Fruit fly (Drosophila melanogaster) whole organism, embryonic: ENCODE results near the gene CG42824.

Experiments
- Atf-2 ChIP-seq: fragments of 200-800 bp; sonication (Bioruptor generic); optimal IDR thresholded peaks from 2 replicates; lab custom pipeline; 2016; ENCODE audit warnings: missing biosample characterization, missing genetic modification characterization
- B-H1 ChIP-seq: fragments of 200-800 bp; sonication (Bioruptor generic); IDR thresholded peaks from 3 replicates; pipeline ENCODE4 v1.3.6; 2022; ENCODE audit warnings: missing biosample characterization, missing genetic modification characterization
- Bteb2 ChIP-seq: fragments of 200-800 bp; sonication (Bioruptor generic); optimal IDR thresholded peaks from 2 replicates; lab custom pipeline; 2016; ENCODE audit warnings: missing biosample characterization, missing genetic modification characterization
- CG10147 ChIP-seq: fragments of 200-800 bp; sonication (Bioruptor generic); optimal IDR thresholded peaks from 2 replicates; lab custom pipeline; 2019; ENCODE audit warnings: missing biosample characterization, mild to moderate bottlenecking, missing genetic modification characterization, moderate library complexity
- CG10209 ChIP-seq: fragments of 200-800 bp; sonication (Bioruptor generic); optimal IDR thresholded peaks from 3 replicates; lab custom pipeline; 2017; ENCODE audit warnings: missing biosample characterization, mild to moderate bottlenecking, missing genetic modification characterization, missing genetic modification reagents
- CG10274 ChIP-seq: fragments of 200-800 bp; sonication (Bioruptor generic); optimal IDR thresholded peaks from 3 replicates; lab custom pipeline; 2017; ENCODE audit warnings: missing biosample characterization, mild to moderate bottlenecking, missing genetic modification characterization
- CG10959 ChIP-seq: fragments of 200-800 bp; sonication (Bioruptor generic); IDR thresholded peaks from 2 replicates; pipeline ENCODE4 v1.3.6; 2022; ENCODE audit warnings: missing biosample characterization, missing genetic modification characterization
- CG12299 ChIP-seq: fragments of 200-800 bp; sonication (Bioruptor generic); optimal IDR thresholded peaks from 2 replicates; lab custom pipeline; 2018; ENCODE audit warnings: missing biosample characterization, mild to moderate bottlenecking, missing genetic modification characterization
- CG13424 ChIP-seq: fragments of 200-800 bp; sonication (Bioruptor generic); optimal IDR thresholded peaks from 2 replicates; lab custom pipeline; 2019; ENCODE audit warnings: missing biosample characterization, mild to moderate bottlenecking, missing genetic modification characterization, moderate library complexity
- CG14441 ChIP-seq: fragments of 200-800 bp; sonication (Bioruptor generic); IDR thresholded peaks from 2 replicates; pipeline ENCODE4 v1.3.6; 2022; ENCODE audit warnings: missing biosample characterization, missing genetic modification characterization
- CG15514 ChIP-seq: fragments of 200-800 bp; sonication (Bioruptor generic); optimal IDR thresholded peaks from 3 replicates; lab custom pipeline; 2017; ENCODE audit warnings: missing biosample characterization, missing genetic modification characterization, mild to moderate bottlenecking, moderate library complexity, missing genetic modification reagents
- CG18476 ChIP-seq: fragments of 200-800 bp; sonication (Bioruptor generic); optimal IDR thresholded peaks from 2 replicates; lab custom pipeline; 2016; ENCODE audit warnings: missing biosample characterization, mild to moderate bottlenecking, missing genetic modification characterization
- CG18764 ChIP-seq: fragments of 200-800 bp; sonication (Bioruptor generic); optimal IDR thresholded peaks from 3 replicates; lab custom pipeline; 2016; ENCODE audit warnings: missing biosample characterization, missing genetic modification characterization
- CG2120 ChIP-seq: fragments of 200-800 bp; sonication (Bioruptor generic); optimal IDR thresholded peaks from 3 replicates; lab custom pipeline; 2016; ENCODE audit warnings: missing biosample characterization, missing genetic modification characterization
- CG31224 ChIP-seq: fragments of 200-800 bp; sonication (Bioruptor generic); IDR thresholded peaks from 2 replicates; pipeline ENCODE4 v1.3.6; 2022; ENCODE audit warnings: missing biosample characterization, missing genetic modification characterization
- CG3281 ChIP-seq: fragments of 200-800 bp; sonication (Bioruptor generic); optimal IDR thresholded peaks from 3 replicates; lab custom pipeline; 2017; ENCODE audit warnings: missing biosample characterization, mild to moderate bottlenecking, missing genetic modification characterization
- CG6175 ChIP-seq: fragments of 200-800 bp; sonication (Bioruptor generic); IDR thresholded peaks from 3 replicates; pipeline ENCODE4 v1.3.6; 2022; ENCODE audit warnings: missing biosample characterization, missing genetic modification characterization
- CG7556 ChIP-seq: fragments of 200-800 bp; sonication (Bioruptor generic); optimal IDR thresholded peaks from 2 replicates; lab custom pipeline; 2017; ENCODE audit warnings: missing biosample characterization, mild to moderate bottlenecking, missing genetic modification characterization
- D19B ChIP-seq: fragments of 200-800 bp; sonication (Bioruptor generic); optimal IDR thresholded peaks from 2 replicates; lab custom pipeline; 2017; ENCODE audit warnings: missing biosample characterization, mild to moderate bottlenecking, missing genetic modification characterization
- Doc3 ChIP-seq: fragments of 200-800 bp; sonication (Bioruptor generic); IDR thresholded peaks from 3 replicates; pipeline ENCODE4 v1.3.6; 2022; ENCODE audit warnings: missing biosample characterization, missing genetic modification characterization; ENCODE audit not compliant: partially characterized antibody
- Drgx ChIP-seq: fragments of 200-800 bp; sonication (Bioruptor generic); IDR thresholded peaks from 2 replicates; pipeline ENCODE4 v1.3.6; 2022; ENCODE audit warnings: missing biosample characterization, missing genetic modification characterization
- E2f2 ChIP-seq: fragments of 200-800 bp; sonication (Bioruptor generic); IDR thresholded peaks from 2 replicates; pipeline ENCODE4 v1.3.6; 2022; ENCODE audit warnings: missing biosample characterization, missing genetic modification characterization
- Fer3 ChIP-seq: fragments of 200-800 bp; sonication (Bioruptor generic); optimal IDR thresholded peaks from 2 replicates; lab custom pipeline; 2018; ENCODE audit warnings: missing biosample characterization, mild to moderate bottlenecking, missing genetic modification characterization, moderate library complexity
- Poxn ChIP-seq: fragments of 200-800 bp; sonication (Bioruptor generic); IDR thresholded peaks from 2 replicates; pipeline ENCODE4 v1.3.6; 2022; ENCODE audit warnings: missing biosample characterization, missing genetic modification characterization
- Six4 ChIP-seq: fragments of 200-800 bp; sonication (Bioruptor generic); optimal IDR thresholded peaks from 2 replicates; lab custom pipeline; 2016; ENCODE audit warnings: missing biosample characterization, missing genetic modification characterization
- Sox102F ChIP-seq: fragments of 200-800 bp; sonication (Bioruptor generic); optimal IDR thresholded peaks from 2 replicates; lab custom pipeline; 2018; ENCODE audit warnings: missing biosample characterization, mild to moderate bottlenecking, missing genetic modification characterization, moderate library complexity
- al ChIP-seq: fragments of 200-800 bp; sonication (Bioruptor generic); IDR thresholded peaks from 2 replicates; pipeline ENCODE4 v1.3.6; 2022; ENCODE audit warnings: missing biosample characterization, missing genetic modification characterization
- aop ChIP-seq: fragments of 200-800 bp; sonication (Bioruptor generic); IDR thresholded peaks from 2 replicates; pipeline ENCODE4 v1.3.6; 2022; ENCODE audit warnings: missing biosample characterization, missing genetic modification characterization
- ato ChIP-seq: fragments of 200-800 bp; sonication (Bioruptor generic); IDR thresholded peaks from 2 replicates; pipeline ENCODE4 v1.3.6; 2022; ENCODE audit warnings: missing biosample characterization, missing genetic modification characterization; ENCODE audit not compliant: partially characterized antibody
- bab2 ChIP-seq: fragments of 200-800 bp; sonication (Bioruptor generic); optimal IDR thresholded peaks from 2 replicates; lab custom pipeline; 2016; ENCODE audit warnings: missing biosample characterization, missing genetic modification characterization
- bbx ChIP-seq: fragments of 200-800 bp; sonication (Bioruptor generic); IDR thresholded peaks from 2 replicates; pipeline ENCODE4 v1.3.6; 2022; ENCODE audit warnings: missing biosample characterization, missing genetic modification characterization; ENCODE audit not compliant: partially characterized antibody
- esg ChIP-seq: fragments of 200-800 bp; sonication (Bioruptor generic); conservative IDR thresholded peaks from 2 replicates; pipeline ENCODE4 v1.3.6; 2022; ENCODE audit warnings: missing biosample characterization, missing genetic modification characterization
- gem ChIP-seq: fragments of 200-800 bp; sonication (Bioruptor generic); optimal IDR thresholded peaks from 2 replicates; lab custom pipeline; 2019; ENCODE audit warnings: missing biosample characterization, mild to moderate bottlenecking, missing genetic modification characterization, moderate library complexity
- gsb-n ChIP-seq: fragments of 200-800 bp; sonication (Bioruptor generic); optimal IDR thresholded peaks from 3 replicates; lab custom pipeline; 2018; ENCODE audit warnings: missing biosample characterization, mild to moderate bottlenecking, missing genetic modification characterization
- hth ChIP-seq: fragments of >200 bp; optimal IDR thresholded peaks from 2 replicates; lab custom pipeline; 2017; ENCODE audit warnings: inconsistent platforms
- jumu ChIP-seq: fragments of 200-800 bp; sonication (Bioruptor generic); optimal IDR thresholded peaks from 3 replicates; lab custom pipeline; 2016; ENCODE audit warnings: missing biosample characterization, missing genetic modification characterization
- ken ChIP-seq: fragments of 200-800 bp; sonication (Bioruptor generic); IDR thresholded peaks from 3 replicates; pipeline ENCODE4 v1.3.6; 2022; ENCODE audit warnings: missing biosample characterization, missing genetic modification characterization
- lab ChIP-seq: fragments of 200-800 bp; sonication (Bioruptor generic); optimal IDR thresholded peaks from 3 replicates; lab custom pipeline; 2017; ENCODE audit warnings: missing biosample characterization, missing genetic modification characterization, mild to moderate bottlenecking, moderate library complexity, missing genetic modification reagents
- nerfin-2 ChIP-seq: fragments of 200-800 bp; sonication (Bioruptor generic); IDR thresholded peaks from 2 replicates; pipeline ENCODE4 v1.3.6; 2022; ENCODE audit warnings: missing biosample characterization, missing genetic modification characterization; ENCODE audit not compliant: partially characterized antibody
- pan ChIP-seq, 4 experiments: fragments of >200 bp in 3 of 4; fragments of 200-800 bp in 1 of 4; sonication (Bioruptor generic) in 1 of 4; optimal IDR thresholded peaks in 3 of 4; IDR thresholded peaks in 1 of 4; 2 replicates each; pipeline versions ENCODE4 v1.3.6 to Lab custom; 2017 to 2022; ENCODE audit warnings: missing biosample characterization in 2 of 4, missing genetic modification characterization in 2 of 4, mixed read lengths in 1 of 4
- sens ChIP-seq: fragments of 200-800 bp; sonication (Bioruptor generic); peaks from one replicate; lab custom pipeline; 2016; ENCODE audit warnings: missing biosample characterization, missing genetic modification characterization
- sna ChIP-seq: fragments of 200-800 bp; sonication (Bioruptor generic); IDR thresholded peaks from 2 replicates; pipeline ENCODE4 v1.3.6; 2022; ENCODE audit warnings: missing biosample characterization, missing genetic modification characterization; ENCODE audit not compliant: partially characterized antibody
- stwl ChIP-seq: fragments of 200-800 bp; sonication (Bioruptor generic); optimal IDR thresholded peaks from 3 replicates; lab custom pipeline; 2018; ENCODE audit warnings: missing biosample characterization, mild to moderate bottlenecking, missing genetic modification characterization, moderate library complexity

CG42824 gene

dm6 chr3R:17415439-17415838 is 9.1 kb upstream of the CG42824 start, which contains the start of gene CG5866:
CG5866 (plus strand) TSS chr3R:17415739.
- TF ChIP-seq bbx (no peak), CG6175 (GFP tag; lab: Robert Waterston, UW) (no peak), aop (no peak), hth (lab: Kevin White, UChicago) (no peak), CG10209 (GFP tag; lab: Kevin White, UChicago) (no peak), Atf-2 (GFP tag; lab: Kevin White, UChicago) (no peak), B-H1 (no peak), al (GFP tag; lab: Robert Waterston, UW) (no peak), bab2 (GFP tag; lab: Kevin White, UChicago) (no peak), ato (GFP tag; lab: Robert Waterston, UW) (no peak), pan (optimal IDR thresholded peaks at IDR 0.05; lab: Kevin White, UChicago) (no peak), pan (GFP tag; optimal IDR thresholded peaks at IDR 0.05 in 1 of 2, IDR thresholded peaks at IDR 0.05 in 1 of 2) (no peak), CG31224 (GFP tag; lab: Robert Waterston, UW) (no peak)

dm6 chr3R:17413601-17414000 is 7.3 kb upstream of the CG42824 start, which contains the start of gene CG42822:
CG42822 (plus strand) TSS chr3R:17413901.
- no peak for TF ChIP-seq Poxn (GFP tag; lab: Robert Waterston, UW)
- TF ChIP-seq Doc3 = no peak
- no peak for TF ChIP-seq CG10147
- TF ChIP-seq Drgx = no peak
- no peak for TF ChIP-seq CG15514 (GFP tag; lab: Kevin White, UChicago)
- no peak for TF ChIP-seq stwl (tag; lab: Kevin White, UChicago)
- no peak for TF ChIP-seq nerfin-2
- TF ChIP-seq CG13424 (tag; lab: Kevin White, UChicago) = no peak
- TF ChIP-seq Six4 = no peak
- no peak for TF ChIP-seq E2f2 (GFP tag; lab: Robert Waterston, UW)
- TF ChIP-seq CG18476 (GFP tag; lab: Kevin White, UChicago) = no peak
- TF ChIP-seq, all 482 proteins: peak for 0

- no peak for TF ChIP-seq esg (GFP tag; lab: Robert Waterston, UW)
- TF ChIP-seq sna (GFP tag; lab: Robert Waterston, UW) = no peak
- TF ChIP-seq Fer3 (tag; lab: Kevin White, UChicago) = peak; percentile 32
- peak; percentile 51 for TF ChIP-seq gem (tag; lab: Kevin White, UChicago)
- TF ChIP-seq CG18764 (GFP tag; lab: Kevin White, UChicago) = no peak
- no peak for TF ChIP-seq CG12299 (tag; lab: Kevin White, UChicago)
- peak; percentile 11 for TF ChIP-seq gsb-n (tag; lab: Kevin White, UChicago)
- TF ChIP-seq Sox102F (GFP tag; lab: Kevin White, UChicago) = no peak
- TF ChIP-seq CG10274 (GFP tag; lab: Kevin White, UChicago) = peak; percentile 78
- peak; percentile 10 for TF ChIP-seq CG2120 (GFP tag; lab: Kevin White, UChicago)
- peak; percentile 74 for TF ChIP-seq CG10147
- no peak for TF ChIP-seq jumu (GFP tag; lab: Kevin White, UChicago)
- no peak for TF ChIP-seq CG14441
- no peak for TF ChIP-seq CG7556 (GFP tag; lab: Kevin White, UChicago)
- no peak for TF ChIP-seq CG10959 (GFP tag; lab: Robert Waterston, UW)
- peak; percentile 21 for TF ChIP-seq CG3281 (GFP tag; lab: Kevin White, UChicago)
- peak; percentile 22 for TF ChIP-seq D19B (GFP tag; lab: Kevin White, UChicago)
- TF ChIP-seq ken (GFP tag; lab: Robert Waterston, UW) = no peak
- no peak for TF ChIP-seq Bteb2
- TF ChIP-seq sens = peak; percentile 22
- no peak for TF ChIP-seq lab (GFP tag; lab: Kevin White, UChicago)
Measured at dm6 chr3R:17412458-17413127, 6.3 kb upstream of the CG42824 start, which contains the start of gene CG42821. CG42821 (plus strand) TSS chr3R:17413077.
